Worm (Caenorhabditis elegans): ENCODE measurements around the gene ndub-6.

DNA sequence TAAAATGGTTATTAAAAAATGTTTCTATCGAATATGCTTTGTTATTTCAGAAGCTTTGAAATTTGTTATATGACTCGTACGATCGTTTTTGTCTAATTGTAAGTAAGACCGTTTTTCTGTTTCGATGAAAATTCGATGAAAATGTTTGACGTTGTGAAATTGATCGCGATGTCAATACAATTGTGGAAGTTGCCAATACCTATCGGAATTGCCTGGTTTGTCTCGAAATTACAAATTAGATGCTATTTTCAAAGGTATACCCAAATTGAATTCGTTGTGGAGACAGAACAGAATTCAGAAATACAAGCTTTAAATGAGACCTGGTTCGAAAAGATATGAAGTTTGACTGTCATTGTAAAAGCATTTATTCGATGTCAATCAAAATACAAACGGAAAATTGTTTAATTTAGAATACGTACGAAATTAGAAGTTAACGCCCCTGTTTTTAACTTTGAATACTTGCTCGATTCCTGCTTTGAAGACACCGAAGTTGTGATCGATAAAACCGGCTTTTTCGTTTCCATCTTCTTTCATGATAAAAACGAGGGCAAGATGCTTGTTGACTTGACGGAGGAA is 48.9 kb upstream of the ndub-6 start:
- TF ChIP-seq pes-1 (GFP tag; IDR thresholded peaks at IDR 0.05) (no peak), aly-1 (tag; optimal IDR thresholded peaks at IDR 0.05) (no peak), B0310.2 (tag; optimal IDR thresholded peaks at IDR 0.05) (no peak), ama-1 (optimal IDR thresholded peaks at IDR 0.05) (no peak), ceh-36 (tag; optimal IDR thresholded peaks at IDR 0.05) (no peak)

Measured in whole organism, early embryonic.